Fruit fly (Drosophila melanogaster) whole organism: ENCODE measurements around the gene GC1.

Experiments
- CG8478 ChIP-seq: fragments of >200 bp; optimal IDR thresholded peaks from 2 replicates; lab custom pipeline; 2018; ENCODE audit warnings: inconsistent platforms
- pan ChIP-seq: fragments of >200 bp; optimal IDR thresholded peaks from 2 replicates; lab custom pipeline; 2017
- psq ChIP-seq: fragments of >200 bp; optimal IDR thresholded peaks from 2 replicates; lab custom pipeline; 2017

dm6 chr3R:11957388-11957787 is 10.1 kb upstream of the GC1 start:
- no peak for TF ChIP-seq psq
- TF ChIP-seq pan (lab: Kevin White, UChicago): no peak
- no peak for TF ChIP-seq CG8478 (lab: Kevin White, UChicago)
